Worm (Caenorhabditis elegans) whole organism, L3 larva: ENCODE results near the gene papl-1.

Source experiments
- R02D3.7 ChIP-seq: fragments of 150-350 bp; optimal IDR thresholded peaks from 2 replicates; lab custom pipeline; 2014; ENCODE audit warnings: missing biosample characterization, missing genetic modification characterization
- ceh-16 ChIP-seq: sonication (generic microtip); optimal IDR thresholded peaks from 2 replicates; lab custom pipeline; 2017; ENCODE audit warnings: missing biosample characterization, missing genetic modification characterization
- ceh-28 ChIP-seq: fragments of 150-350 bp; optimal IDR thresholded peaks from 2 replicates; lab custom pipeline; 2014; ENCODE audit warnings: missing biosample characterization, missing genetic modification reagents, missing genetic modification characterization
- ceh-9 ChIP-seq: sonication (generic microtip); optimal IDR thresholded peaks from 2 replicates; lab custom pipeline; 2018; ENCODE audit warnings: missing biosample characterization, missing genetic modification characterization
- daf-12 ChIP-seq: fragments of 150-350 bp; optimal IDR thresholded peaks from 2 replicates; lab custom pipeline; 2014; ENCODE audit warnings: missing biosample characterization, missing genetic modification reagents, missing genetic modification characterization
- egl-5 ChIP-seq: fragments of 150-350 bp; optimal IDR thresholded peaks from 2 replicates; lab custom pipeline; 2017; ENCODE audit warnings: missing biosample characterization, missing genetic modification reagents, missing genetic modification characterization, inconsistent platforms
- elt-1 ChIP-seq: fragments of 150-350 bp; optimal IDR thresholded peaks from 2 replicates; lab custom pipeline; 2014; ENCODE audit warnings: missing biosample characterization, missing genetic modification characterization
- elt-2 ChIP-seq: sonication (generic microtip); optimal IDR thresholded peaks from 2 replicates; lab custom pipeline; 2016; ENCODE audit warnings: missing genetic modification reagents, mild to moderate bottlenecking, missing genetic modification characterization, missing compliant biosample characterization
- fkh-10 ChIP-seq: sonication (generic microtip); optimal IDR thresholded peaks from 2 replicates; lab custom pipeline; 2017; ENCODE audit warnings: missing biosample characterization, missing genetic modification reagents, missing genetic modification characterization
- fkh-2 ChIP-seq: fragments of 150-350 bp; optimal IDR thresholded peaks from 2 replicates; lab custom pipeline; 2014; ENCODE audit warnings: missing biosample characterization, missing genetic modification reagents, missing genetic modification characterization
- hmg-11 ChIP-seq: sonication (generic microtip); optimal IDR thresholded peaks from 2 replicates; lab custom pipeline; 2016; ENCODE audit warnings: missing genetic modification characterization, missing compliant biosample characterization
- jun-1 ChIP-seq: fragments of 150-350 bp; optimal IDR thresholded peaks from 2 replicates; lab custom pipeline; 2014; ENCODE audit warnings: missing biosample characterization, missing genetic modification reagents, missing genetic modification characterization
- lin-15B ChIP-seq: fragments of 150-350 bp; optimal IDR thresholded peaks from 2 replicates; lab custom pipeline; 2014; ENCODE audit warnings: missing biosample characterization, missing genetic modification characterization
- lsy-12 ChIP-seq: sonication (generic microtip); optimal IDR thresholded peaks from 2 replicates; lab custom pipeline; 2016; ENCODE audit warnings: mild to moderate bottlenecking, missing genetic modification characterization, missing compliant biosample characterization
- mdl-1 ChIP-seq: fragments of 150-350 bp; optimal IDR thresholded peaks from 2 replicates; lab custom pipeline; 2014; ENCODE audit warnings: missing biosample characterization, missing genetic modification characterization
- mml-1 ChIP-seq: fragments of 150-350 bp; sonication (generic microtip); optimal IDR thresholded peaks from 3 replicates; lab custom pipeline; 2014; ENCODE audit warnings: missing biosample characterization, missing genetic modification characterization
- nfya-1 ChIP-seq: sonication (generic microtip); optimal IDR thresholded peaks from 2 replicates; lab custom pipeline; 2017; ENCODE audit warnings: missing genetic modification characterization, mild to moderate bottlenecking, missing compliant biosample characterization, antibody characterized with exemption, moderate library complexity; ENCODE audit not compliant: insufficient read depth
- nhr-11 ChIP-seq: fragments of 150-350 bp; optimal IDR thresholded peaks from 2 replicates; lab custom pipeline; 2014; ENCODE audit warnings: missing biosample characterization, missing genetic modification characterization
- nhr-23 ChIP-seq: fragments of 150-350 bp; optimal IDR thresholded peaks from 2 replicates; lab custom pipeline; 2014; ENCODE audit warnings: missing biosample characterization, missing genetic modification reagents, missing genetic modification characterization
- nhr-237 ChIP-seq: fragments of 150-350 bp; optimal IDR thresholded peaks from 2 replicates; lab custom pipeline; 2014; ENCODE audit warnings: missing biosample characterization, missing genetic modification characterization
- nhr-25 ChIP-seq: sonication (generic microtip); optimal IDR thresholded peaks from 2 replicates; lab custom pipeline; 2017; ENCODE audit warnings: missing biosample characterization, missing genetic modification characterization
- nhr-28 ChIP-seq: fragments of 150-350 bp; optimal IDR thresholded peaks from 2 replicates; lab custom pipeline; 2014; ENCODE audit warnings: missing biosample characterization, missing genetic modification characterization
- nhr-43 ChIP-seq: sonication (generic microtip); optimal IDR thresholded peaks from 2 replicates; lab custom pipeline; 2016; ENCODE audit warnings: mild to moderate bottlenecking, missing genetic modification characterization, missing compliant biosample characterization; ENCODE audit not compliant: poor library complexity, severe bottlenecking
- nhr-67 ChIP-seq: fragments of 150-350 bp; optimal IDR thresholded peaks from 2 replicates; lab custom pipeline; 2014; ENCODE audit warnings: missing biosample characterization, missing genetic modification characterization
- nhr-77 ChIP-seq: fragments of 150-350 bp; optimal IDR thresholded peaks from 2 replicates; lab custom pipeline; 2014; ENCODE audit warnings: missing biosample characterization, missing genetic modification characterization
- pqm-1 ChIP-seq: fragments of 150-350 bp; optimal IDR thresholded peaks from 2 replicates; lab custom pipeline; 2017; ENCODE audit warnings: missing biosample characterization, missing genetic modification characterization, inconsistent platforms
- sea-2 ChIP-seq: fragments of 150-350 bp; sonication (generic microtip); optimal IDR thresholded peaks from 4 replicates; lab custom pipeline; 2014; ENCODE audit warnings: missing biosample characterization, missing genetic modification reagents, missing genetic modification characterization
- tbx-2 ChIP-seq: sonication (generic microtip); optimal IDR thresholded peaks from 2 replicates; lab custom pipeline; 2016; ENCODE audit warnings: mild to moderate bottlenecking, missing genetic modification characterization, missing compliant biosample characterization
- zag-1 ChIP-seq: fragments of 150-350 bp; optimal IDR thresholded peaks from 2 replicates; lab custom pipeline; 2014; ENCODE audit warnings: missing biosample characterization, missing genetic modification characterization
- ztf-4 ChIP-seq: fragments of 150-350 bp; optimal IDR thresholded peaks from 2 replicates; lab custom pipeline; 2014; ENCODE audit warnings: missing biosample characterization, missing genetic modification characterization

The papl-1 gene

ce11 chrV:12751495-12752050 is 8.0 kb downstream of the papl-1 start, which contains the start of gene C15C8.6:
C15C8.6 (minus strand) TSS chrV:12751545.
- TF ChIP-seq lin-15B (tag; lab: Kevin White, UChicago) (no peak), nhr-77 (tag; lab: Kevin White, UChicago) (no peak), mml-1 (tag; lab: Kevin White, UChicago) (no peak), pqm-1 (tag; lab: Kevin White, UChicago) (no peak), nhr-11 (tag; lab: Kevin White, UChicago) (no peak), nhr-25 (tag; lab: Kevin White, UChicago) (no peak), tbx-2 (tag; lab: Kevin White, UChicago) (no peak), nhr-23 (tag; lab: Kevin White, UChicago) (no peak), nhr-28 (tag; lab: Kevin White, UChicago) (no peak), ceh-28 (tag; lab: Kevin White, UChicago) (no peak)

- no peak for TF ChIP-seq hmg-11 (tag; lab: Kevin White, UChicago)
- no peak for TF ChIP-seq mdl-1 (tag; lab: Kevin White, UChicago)
- TF ChIP-seq nhr-25 (tag; lab: Kevin White, UChicago), result no peak
- no peak for TF ChIP-seq lsy-12 (tag; lab: Kevin White, UChicago)
- no peak for TF ChIP-seq lin-15B (tag; lab: Kevin White, UChicago)
- no peak for TF ChIP-seq tbx-2 (tag; lab: Kevin White, UChicago)
- TF ChIP-seq fkh-2 (tag; lab: Kevin White, UChicago), result no peak
- TF ChIP-seq R02D3.7 (tag; lab: Kevin White, UChicago), result no peak
- no peak for TF ChIP-seq zag-1 (tag; lab: Kevin White, UChicago)
- TF ChIP-seq pqm-1 (tag; lab: Kevin White, UChicago), result no peak
- TF ChIP-seq ztf-4 (tag; lab: Kevin White, UChicago), result no peak
- TF ChIP-seq nhr-11 (tag; lab: Kevin White, UChicago), result no peak
- no peak for TF ChIP-seq nhr-67
- no peak for TF ChIP-seq nhr-43 (tag; lab: Kevin White, UChicago)
- no peak for TF ChIP-seq nhr-237 (tag; lab: Kevin White, UChicago)
- no peak for TF ChIP-seq sea-2
- TF ChIP-seq nhr-28 (tag; lab: Kevin White, UChicago), result no peak
- no peak for TF ChIP-seq jun-1 (tag; lab: Kevin White, UChicago)
- no peak for TF ChIP-seq ceh-16 (tag; lab: Kevin White, UChicago)
Observed at ce11 chrV:12749558-12749957, 10.0 kb downstream of the papl-1 start.

ce11 chrV:12747856-12748255 is 11.7 kb downstream of the papl-1 start, which contains the start of gene C15C8.5:
C15C8.5 (plus strand) TSS chrV:12748007.
- TF ChIP-seq fkh-10 (peak; percentile 88), lsy-12 (tag; lab: Kevin White, UChicago) (no peak)

ce11 chrV:12747431-12747830 is 12.1 kb downstream of the papl-1 start, which contains the start of gene C15C8.4:
C15C8.4 (minus strand) TSS chrV:12747463.
- TF ChIP-seq elt-1 (tag; lab: Kevin White, UChicago) (peak; percentile 54), jun-1 (tag; lab: Kevin White, UChicago) (no peak), R02D3.7 (tag; lab: Kevin White, UChicago) (no peak), ceh-9 (no peak), nfya-1 (tag; lab: Kevin White, UChicago) (peak; percentile 6), daf-12 (tag; lab: Kevin White, UChicago) (no peak), elt-2 (no peak), mdl-1 (tag; lab: Kevin White, UChicago) (no peak), nhr-43 (tag; lab: Kevin White, UChicago) (no peak), ceh-28 (tag; lab: Kevin White, UChicago) (peak; percentile 18), lin-15B (tag; lab: Kevin White, UChicago) (peak; percentile 45), nhr-28 (tag; lab: Kevin White, UChicago) (no peak), lsy-12 (tag; lab: Kevin White, UChicago) (no peak), egl-5 (tag; lab: Kevin White, UChicago) (no peak)

- peak; percentile 92 for TF ChIP-seq elt-2
- TF ChIP-seq R02D3.7 (tag; lab: Kevin White, UChicago), result no peak
- peak; percentile 42 for TF ChIP-seq pqm-1 (tag; lab: Kevin White, UChicago)
- TF ChIP-seq, all 47 proteins: peak for 2
Observed at ce11 chrV:12744979-12745378, 14.6 kb downstream of the papl-1 start, which contains the start of gene C15C8.7. C15C8.7 (minus strand) TSS chrV:12745050.
